Worm (Caenorhabditis elegans) whole organism, young adult: ENCODE results near the gene cpar-1.

Experiments used
- B0019.2 ChIP-seq: fragments of 200-800 bp; sonication (Bioruptor generic); conservative IDR thresholded peaks from 2 replicates; pipeline ENCODE4 v1.3.6; 2022; ENCODE audit warnings: missing genetic modification reagents, missing genetic modification characterization, missing compliant biosample characterization
- B0035.1 ChIP-seq: sonication (generic microtip); optimal IDR thresholded peaks from 2 replicates; lab custom pipeline; 2016; ENCODE audit warnings: missing genetic modification characterization, mild to moderate bottlenecking, missing compliant biosample characterization, missing genotype, missing genetic modification reagents
- B0261.1 ChIP-seq: sonication (generic microtip); optimal IDR thresholded peaks from 2 replicates; lab custom pipeline; 2016; ENCODE audit warnings: mild to moderate bottlenecking, missing genetic modification characterization, moderate library complexity, missing compliant biosample characterization
- B0336.3 ChIP-seq: fragments of 200-800 bp; sonication (Bioruptor generic); IDR thresholded peaks from 2 replicates; pipeline ENCODE4 v1.3.6; 2022; ENCODE audit warnings: missing genetic modification characterization, missing compliant biosample characterization
- F39B2.1 ChIP-seq: fragments of 200-800 bp; sonication (Bioruptor generic); IDR thresholded peaks from 2 replicates; pipeline ENCODE4 v1.3.6; 2022; ENCODE audit warnings: missing genetic modification reagents, missing genetic modification characterization, missing compliant biosample characterization
- Y53G8AR.9 ChIP-seq: fragments of 200-800 bp; sonication (Bioruptor generic); conservative IDR thresholded peaks from 2 replicates; pipeline ENCODE4 v1.3.6; 2022; ENCODE audit warnings: missing genetic modification reagents, missing genetic modification characterization, missing compliant biosample characterization
- Y67H2A.10 ChIP-seq: fragments of 200-800 bp; sonication (Bioruptor generic); conservative IDR thresholded peaks from 2 replicates; pipeline ENCODE4 v1.3.6; 2022; ENCODE audit warnings: missing genetic modification reagents, missing genetic modification characterization, missing compliant biosample characterization
- akir-1 ChIP-seq: fragments of 200-800 bp; sonication (Bioruptor generic); optimal IDR thresholded peaks from 2 replicates; lab custom pipeline; 2018; ENCODE audit warnings: mild to moderate bottlenecking, missing genetic modification characterization, moderate library complexity, missing compliant biosample characterization
- atf-7 ChIP-seq: sonication (generic microtip); optimal IDR thresholded peaks from 2 replicates; lab custom pipeline; 2017; ENCODE audit warnings: mild to moderate bottlenecking, missing genetic modification characterization, missing compliant biosample characterization
- bed-1 ChIP-seq: fragments of 200-800 bp; sonication (Bioruptor generic); IDR thresholded peaks from 2 replicates; pipeline ENCODE4 v1.3.6; 2022; ENCODE audit warnings: missing genetic modification reagents, missing genetic modification characterization, missing compliant biosample characterization
- cebp-1 ChIP-seq, 2 experiments: fragments of 200-800 bp in 1 of 2; sonication (Bioruptor generic) in 1 of 2; sonication (generic microtip) in 1 of 2; IDR thresholded peaks in 1 of 2; optimal IDR thresholded peaks in 1 of 2; 2 replicates each; pipeline versions ENCODE4 v1.3.6 to Lab custom; 2017 to 2022; ENCODE audit warnings: missing compliant biosample characterization in 2 of 2, missing genetic modification characterization in 2 of 2, mild to moderate bottlenecking in 1 of 2, missing genetic modification reagents in 1 of 2, moderate library complexity in 1 of 2
- cebp-2 ChIP-seq: fragments of 200-800 bp; sonication (Bioruptor generic); IDR thresholded peaks from 2 replicates; pipeline ENCODE4 v1.3.6; 2022; ENCODE audit warnings: missing genetic modification characterization, missing compliant biosample characterization
- ceh-27 ChIP-seq: fragments of 200-800 bp; sonication (Bioruptor generic); optimal IDR thresholded peaks from 2 replicates; lab custom pipeline; 2018; ENCODE audit warnings: mild to moderate bottlenecking, missing genetic modification characterization, moderate library complexity, missing compliant biosample characterization
- ceh-58 ChIP-seq: fragments of 200-800 bp; sonication (Bioruptor generic); IDR thresholded peaks from 2 replicates; pipeline ENCODE4 v1.3.6; 2022; ENCODE audit warnings: missing genetic modification characterization, missing compliant biosample characterization
- die-1 ChIP-seq: sonication (generic microtip); optimal IDR thresholded peaks from 2 replicates; lab custom pipeline; 2016; ENCODE audit warnings: missing genotype, mild to moderate bottlenecking, missing genetic modification characterization, missing compliant biosample characterization
- dpl-1 ChIP-seq: fragments of 150-350 bp; optimal IDR thresholded peaks from 2 replicates; lab custom pipeline; 2014; ENCODE audit warnings: missing biosample characterization, missing genetic modification reagents, missing genetic modification characterization
- egl-18 ChIP-seq: fragments of 200-800 bp; sonication (Bioruptor generic); IDR thresholded peaks from 2 replicates; pipeline ENCODE4 v1.3.6; 2022; ENCODE audit warnings: missing genetic modification reagents, missing genetic modification characterization, missing compliant biosample characterization
- ets-4 ChIP-seq: fragments of 200-800 bp; sonication (Bioruptor generic); optimal IDR thresholded peaks from 2 replicates; lab custom pipeline; 2018; ENCODE audit warnings: mild to moderate bottlenecking, missing genetic modification characterization, missing compliant biosample characterization
- gei-17 ChIP-seq: fragments of 200-800 bp; sonication (Bioruptor generic); optimal IDR thresholded peaks from 2 replicates; lab custom pipeline; 2018; ENCODE audit warnings: mild to moderate bottlenecking, missing genetic modification characterization, missing compliant biosample characterization
- hlh-26 ChIP-seq: fragments of 200-800 bp; sonication (Bioruptor generic); conservative IDR thresholded peaks from 2 replicates; pipeline ENCODE4 v1.3.6; 2022; ENCODE audit warnings: missing genetic modification reagents, missing genetic modification characterization, missing compliant biosample characterization
- hmg-20 ChIP-seq: fragments of 200-800 bp; sonication (Bioruptor generic); IDR thresholded peaks from 2 replicates; pipeline ENCODE4 v1.3.6; 2022; ENCODE audit warnings: missing genetic modification reagents, missing genetic modification characterization, missing compliant biosample characterization
- hrde-1 ChIP-seq: sonication (generic microtip); optimal IDR thresholded peaks from 2 replicates; lab custom pipeline; 2016; ENCODE audit warnings: missing genetic modification characterization, mild to moderate bottlenecking, missing compliant biosample characterization, moderate library complexity, missing genotype, missing genetic modification reagents, borderline replicate concordance
- let-607 ChIP-seq, 2 experiments: fragments of 200-800 bp in 1 of 2; sonication (Bioruptor generic) in 1 of 2; sonication (generic microtip) in 1 of 2; optimal IDR thresholded peaks; 2 replicates each; lab custom pipeline; 2016 to 2018; ENCODE audit warnings: mild to moderate bottlenecking in 2 of 2, missing compliant biosample characterization in 2 of 2, missing genetic modification characterization in 2 of 2, moderate library complexity in 2 of 2, missing genotype in 1 of 2
- lin-35 ChIP-seq, 3 experiments: fragments of 150-350 bp in 2 of 3; sonication (generic microtip) in 1 of 3; optimal IDR thresholded peaks; 2 replicates each; lab custom pipeline; 2014 to 2018; ENCODE audit warnings: missing biosample characterization in 3 of 3, missing genetic modification characterization in 3 of 3, missing genetic modification reagents in 3 of 3
- lin-40 ChIP-seq: sonication (generic microtip); optimal IDR thresholded peaks from 2 replicates; lab custom pipeline; 2016; ENCODE audit warnings: missing genetic modification characterization, mild to moderate bottlenecking, missing compliant biosample characterization, missing genotype, missing genetic modification reagents
- lin-54 ChIP-seq: fragments of 200-800 bp; sonication (Bioruptor generic); optimal IDR thresholded peaks from 2 replicates; lab custom pipeline; 2018; ENCODE audit warnings: mild to moderate bottlenecking, missing genetic modification characterization, missing compliant biosample characterization
- madf-8 ChIP-seq: fragments of 200-800 bp; sonication (Bioruptor generic); conservative IDR thresholded peaks from 2 replicates; pipeline ENCODE4 v1.3.6; 2022; ENCODE audit warnings: missing genetic modification reagents, missing genetic modification characterization, missing compliant biosample characterization
- mes-4 ChIP-seq: sonication (generic microtip); optimal IDR thresholded peaks from 2 replicates; lab custom pipeline; 2016; ENCODE audit warnings: missing genotype, missing genetic modification characterization, missing compliant biosample characterization
- mxl-1 ChIP-seq: sonication (generic microtip); optimal IDR thresholded peaks from 2 replicates; lab custom pipeline; 2016; ENCODE audit warnings: missing genetic modification characterization, missing compliant biosample characterization
- nfya-2 ChIP-seq: fragments of 200-800 bp; sonication (Bioruptor generic); IDR thresholded peaks from 2 replicates; pipeline ENCODE4 v1.3.6; 2022; ENCODE audit warnings: missing genetic modification reagents, missing genetic modification characterization, missing compliant biosample characterization
- nfyb-1 ChIP-seq: fragments of 200-800 bp; sonication (Bioruptor generic); IDR thresholded peaks from 2 replicates; pipeline ENCODE4 v1.3.6; 2022; ENCODE audit warnings: missing genetic modification reagents, missing genetic modification characterization, missing compliant biosample characterization
- nhr-80 ChIP-seq: sonication (generic microtip); optimal IDR thresholded peaks from 2 replicates; lab custom pipeline; 2016; ENCODE audit warnings: missing genetic modification characterization, missing compliant biosample characterization
- nhr-90 ChIP-seq: sonication (generic microtip); optimal IDR thresholded peaks from 2 replicates; lab custom pipeline; 2016; ENCODE audit warnings: missing genotype, mild to moderate bottlenecking, missing genetic modification characterization, missing compliant biosample characterization
- pha-4 ChIP-seq: fragments of 150-350 bp; sonication (generic microtip); optimal IDR thresholded peaks from 2 replicates; lab custom pipeline; 2014; ENCODE audit warnings: missing biosample characterization, missing genetic modification reagents, missing genetic modification characterization
- rcor-1 ChIP-seq: fragments of 200-800 bp; sonication (Bioruptor generic); IDR thresholded peaks from 2 replicates; pipeline ENCODE4 v1.3.6; 2022; ENCODE audit warnings: missing genetic modification reagents, missing genetic modification characterization, missing compliant biosample characterization
- snpc-4 ChIP-seq, 5 experiments: fragments of 150-350 bp in 1 of 5; sonication (generic microtip) in 4 of 5; optimal IDR thresholded peaks; 2 replicates each; lab custom pipeline; 2014 to 2018; ENCODE audit warnings: missing genetic modification characterization in 5 of 5, missing biosample characterization in 3 of 5, antibody characterized with exemption in 2 of 5, mild to moderate bottlenecking in 2 of 5, missing compliant biosample characterization in 2 of 5, missing genotype in 2 of 5, moderate library complexity in 2 of 5, missing genetic modification reagents in 1 of 5
- sptf-2 ChIP-seq: fragments of 200-800 bp; sonication (Bioruptor generic); optimal IDR thresholded peaks from 2 replicates; lab custom pipeline; 2018; ENCODE audit warnings: mild to moderate bottlenecking, missing genetic modification characterization, missing compliant biosample characterization
- tbp1 ChIP-seq: fragments of 200-800 bp; sonication (Bioruptor generic); optimal IDR thresholded peaks from 2 replicates; lab custom pipeline; 2018; ENCODE audit warnings: mild to moderate bottlenecking, missing genetic modification characterization, missing compliant biosample characterization
- tbx-9 ChIP-seq: sonication (generic microtip); optimal IDR thresholded peaks from 2 replicates; lab custom pipeline; 2016; ENCODE audit warnings: borderline replicate concordance, missing genetic modification characterization, inconsistent platforms, missing compliant biosample characterization
- unc-130 ChIP-seq: sonication (generic microtip); optimal IDR thresholded peaks from 2 replicates; lab custom pipeline; 2016; ENCODE audit warnings: missing genetic modification reagents, missing genetic modification characterization, missing compliant biosample characterization
- xnd-1 ChIP-seq: sonication (generic microtip); optimal IDR thresholded peaks from 2 replicates; lab custom pipeline; 2016; ENCODE audit warnings: missing genotype, missing genetic modification reagents, missing genetic modification characterization, missing compliant biosample characterization
- zfh-2 ChIP-seq: fragments of 200-800 bp; sonication (Bioruptor generic); conservative IDR thresholded peaks from 2 replicates; pipeline ENCODE4 v1.3.6; 2022; ENCODE audit warnings: missing genetic modification reagents, missing genetic modification characterization, missing compliant biosample characterization

The cpar-1 gene

ce11 chrIII:9457192-9458103 is 23.6 kb downstream of the cpar-1 start:
- TF ChIP-seq lin-35 (GFP tag; optimal IDR thresholded peaks at IDR 0.05; lab: Kevin White, UChicago) (no peak), akir-1 (no peak), nfyb-1 (GFP tag; lab: Robert Waterston, UW) (no peak), ceh-27 (GFP tag; lab: Kevin White, UChicago) (no peak), atf-7 (tag; lab: Kevin White, UChicago) (no peak), zfh-2 (GFP tag; lab: Robert Waterston, UW) (peak; percentile 88), F39B2.1 (GFP tag; lab: Robert Waterston, UW) (no peak), tbx-9 (tag; lab: Kevin White, UChicago) (no peak), gei-17 (GFP tag; lab: Kevin White, UChicago) (no peak), hrde-1 (tag; lab: Kevin White, UChicago) (no peak), cebp-1 (GFP tag; IDR thresholded peaks at IDR 0.05; lab: Robert Waterston, UW) (no peak), cebp-1 (tag; optimal IDR thresholded peaks at IDR 0.05; lab: Kevin White, UChicago) (peak; percentile 27), egl-18 (GFP tag; lab: Robert Waterston, UW) (no peak), B0261.1 (tag; lab: Kevin White, UChicago) (no peak), unc-130 (GFP tag; lab: Kevin White, UChicago) (no peak), rcor-1 (GFP tag; lab: Robert Waterston, UW) (no peak)

ce11 chrIII:9461894-9462784 is 28.3 kb downstream of the cpar-1 start:
- TF ChIP-seq B0035.1 (tag; lab: Kevin White, UChicago) (no peak), unc-130 (GFP tag; lab: Kevin White, UChicago) (no peak), nhr-80 (tag; lab: Kevin White, UChicago) (no peak), lin-54 (no peak), B0019.2 (no peak), pha-4 (no peak), nhr-90 (tag; lab: Kevin White, UChicago) (no peak), die-1 (tag; lab: Kevin White, UChicago) (peak; percentile 45), B0336.3 (GFP tag; lab: Robert Waterston, UW) (no peak), let-607 (tag; optimal IDR thresholded peaks at IDR 0.05; lab: Kevin White, UChicago) (no peak), tbp1 (GFP tag; lab: Kevin White, UChicago) (peak; percentile 26), lin-40 (tag; lab: Kevin White, UChicago) (no peak), mxl-1 (no peak), nfya-2 (GFP tag; lab: Robert Waterston, UW) (no peak), ceh-58 (GFP tag; lab: Robert Waterston, UW) (no peak), cebp-2 (GFP tag; lab: Robert Waterston, UW) (no peak), rcor-1 (GFP tag; lab: Robert Waterston, UW) (no peak), Y53G8AR.9 (GFP tag; lab: Robert Waterston, UW) (no peak), dpl-1 (GFP tag; lab: Kevin White, UChicago) (no peak), mes-4 (tag; lab: Kevin White, UChicago) (no peak), madf-8 (GFP tag; lab: Robert Waterston, UW) (no peak), ets-4 (GFP tag; lab: Kevin White, UChicago) (no peak), hmg-20 (GFP tag; lab: Robert Waterston, UW) (no peak), hlh-26 (GFP tag; lab: Robert Waterston, UW) (no peak), bed-1 (GFP tag; lab: Robert Waterston, UW) (no peak), xnd-1 (tag; lab: Kevin White, UChicago) (no peak), snpc-4 (GFP tag; optimal IDR thresholded peaks at IDR 0.05; lab: Kevin White, UChicago) (no peak), snpc-4 (tag; optimal IDR thresholded peaks at IDR 0.05; lab: Kevin White, UChicago) (no peak), sptf-2 (GFP tag; lab: Kevin White, UChicago) (no peak), B0261.1 (tag; lab: Kevin White, UChicago) (no peak), Y67H2A.10 (GFP tag; lab: Robert Waterston, UW) (no peak)
